Worm (Caenorhabditis elegans) whole organism, early embryonic: ENCODE measurements around the gene B0432.7.

Source experiments
- B0310.2 ChIP-seq: sonication (generic microtip); optimal IDR thresholded peaks from 2 replicates; lab custom pipeline; 2016; ENCODE audit warnings: mild to moderate bottlenecking, missing genetic modification characterization, missing compliant biosample characterization
- F13C5.2 ChIP-seq: sonication (generic microtip); optimal IDR thresholded peaks from 2 replicates; lab custom pipeline; 2017; ENCODE audit warnings: mild to moderate bottlenecking, missing genetic modification characterization, inconsistent platforms, missing compliant biosample characterization
- ama-1 ChIP-seq: fragments of 150-350 bp; optimal IDR thresholded peaks from 2 replicates; lab custom pipeline; 2014
- ceh-13 ChIP-seq: fragments of 200-800 bp; sonication (Bioruptor generic); optimal IDR thresholded peaks from 2 replicates; lab custom pipeline; 2018; ENCODE audit warnings: mild to moderate bottlenecking, missing genetic modification characterization, missing compliant biosample characterization
- flt-1 ChIP-seq: fragments of 200-800 bp; sonication (Bioruptor generic); IDR thresholded peaks from 2 replicates; pipeline ENCODE4 v1.3.6; 2022; ENCODE audit warnings: missing genetic modification characterization, missing compliant biosample characterization
- hmg-4 ChIP-seq: fragments of 200-800 bp; sonication (Bioruptor generic); optimal IDR thresholded peaks from 2 replicates; lab custom pipeline; 2018; ENCODE audit warnings: mild to moderate bottlenecking, missing genetic modification characterization, missing compliant biosample characterization
- hnd-1 ChIP-seq: sonication (generic microtip); optimal IDR thresholded peaks from 2 replicates; lab custom pipeline; 2016; ENCODE audit warnings: missing genetic modification characterization, missing compliant biosample characterization
- tbx-37 ChIP-seq: fragments of 200-800 bp; sonication (Bioruptor generic); conservative IDR thresholded peaks from 2 replicates; pipeline ENCODE4 v1.3.6; 2022; ENCODE audit warnings: missing genetic modification reagents, missing genetic modification characterization, missing compliant biosample characterization

- TF ChIP-seq B0310.2 = no peak
- no peak for TF ChIP-seq ceh-13 (GFP tag; lab: Kevin White, UChicago)
- TF ChIP-seq hmg-4 (GFP tag; lab: Kevin White, UChicago) = no peak
- no peak for TF ChIP-seq F13C5.2
- no peak for TF ChIP-seq ama-1 (lab: Kevin White, UChicago)
- TF ChIP-seq hnd-1 = no peak
- no peak for TF ChIP-seq tbx-37 (GFP tag; lab: Robert Waterston, UW)
- TF ChIP-seq flt-1 (GFP tag; lab: Robert Waterston, UW) = no peak
Measured at ce11 chrII:321183-321582, 47.4 kb upstream of the B0432.7 start.
